Worm (Caenorhabditis elegans) whole organism, L1 larva: ENCODE results near the gene dyf-2.

Experiments
- C16A3.4 ChIP-seq: fragments of 150-350 bp; optimal IDR thresholded peaks from 2 replicates; lab custom pipeline; 2014; ENCODE audit warnings: missing biosample characterization, missing genetic modification characterization
- Y116A8C.19 ChIP-seq: sonication (generic microtip); optimal IDR thresholded peaks from 2 replicates; lab custom pipeline; 2016; ENCODE audit warnings: missing compliant biosample characterization, missing genetic modification characterization, borderline replicate concordance
- ama-1 ChIP-seq: fragments of 150-350 bp; optimal IDR thresholded peaks from 2 replicates; lab custom pipeline; 2014
- ceh-82 ChIP-seq, 3 experiments: fragments of 150-350 bp in 1 of 3; sonication (generic microtip) in 2 of 3; optimal IDR thresholded peaks; 2 replicates each; lab custom pipeline; 2014 to 2017; ENCODE audit warnings: missing biosample characterization in 3 of 3, missing genetic modification characterization in 3 of 3
- egl-13 ChIP-seq: sonication (generic microtip); optimal IDR thresholded peaks from 2 replicates; lab custom pipeline; 2016; ENCODE audit warnings: missing genotype, missing genetic modification reagents, missing genetic modification characterization, missing compliant biosample characterization
- elt-3 ChIP-seq, 6 experiments: fragments of 150-350 bp in 1 of 6; sonication (generic microtip); optimal IDR thresholded peaks; 2 replicates each; lab custom pipeline; 2017 to 2018; ENCODE audit warnings: missing biosample characterization in 6 of 6, missing genetic modification characterization in 6 of 6, inconsistent platforms in 1 of 6
- ets-5 ChIP-seq: fragments of 200-800 bp; sonication (Bioruptor generic); IDR thresholded peaks from 2 replicates; pipeline ENCODE4 v1.3.6; 2022; ENCODE audit warnings: missing genetic modification characterization, missing compliant biosample characterization
- jun-1 ChIP-seq: fragments of 150-350 bp; optimal IDR thresholded peaks from 2 replicates; lab custom pipeline; 2014; ENCODE audit warnings: missing biosample characterization, missing genetic modification reagents, missing genetic modification characterization
- nhr-12 ChIP-seq: sonication (generic microtip); optimal IDR thresholded peaks from 2 replicates; lab custom pipeline; 2017; ENCODE audit warnings: missing biosample characterization, missing genetic modification characterization
- nhr-237 ChIP-seq: fragments of 150-350 bp; optimal IDR thresholded peaks from 2 replicates; lab custom pipeline; 2014; ENCODE audit warnings: missing biosample characterization, missing genetic modification characterization
- skn-1 ChIP-seq: fragments of 150-350 bp; optimal IDR thresholded peaks from 2 replicates; lab custom pipeline; 2014; ENCODE audit warnings: missing biosample characterization, missing genetic modification characterization
- tbx-2 ChIP-seq: sonication (generic microtip); optimal IDR thresholded peaks from 2 replicates; lab custom pipeline; 2016; ENCODE audit warnings: missing genetic modification characterization, missing compliant biosample characterization
- unc-98 ChIP-seq: fragments of 200-800 bp; sonication (Bioruptor generic); IDR thresholded peaks from 2 replicates; pipeline ENCODE4 v1.3.6; 2022; ENCODE audit warnings: missing genetic modification characterization, missing compliant biosample characterization

ce11 chrIII:13717505-13717904, 31.3 kb upstream of the dyf-2 start:
- TF ChIP-seq ama-1 (lab: Kevin White, UChicago) (peak; percentile 23), ceh-82 (tag; optimal IDR thresholded peaks at IDR 0.05; lab: Kevin White, UChicago) (peak in 2 of 3 experiments; percentile 57 to 69), jun-1 (tag; lab: Kevin White, UChicago) (peak; percentile 4), Y116A8C.19 (tag; lab: Kevin White, UChicago) (no peak), ets-5 (no peak), nhr-237 (tag; lab: Kevin White, UChicago) (no peak), skn-1 (tag; lab: Kevin White, UChicago) (peak; percentile 12), unc-98 (no peak), elt-3 (tag; optimal IDR thresholded peaks at IDR 0.05; lab: Kevin White, UChicago) (no peak), C16A3.4 (tag; lab: Kevin White, UChicago) (peak; percentile 17), egl-13 (tag; lab: Kevin White, UChicago) (no peak), tbx-2 (tag; lab: Kevin White, UChicago) (no peak), nhr-12 (tag; lab: Kevin White, UChicago) (no peak)
